Worm (Caenorhabditis elegans) whole organism, L1 larva: Measurements from ENCODE around the gene cyp-14A2.

Experiments used
- aly-2 ChIP-seq: fragments of 150-350 bp; optimal IDR thresholded peaks from 2 replicates; lab custom pipeline; 2014; ENCODE audit warnings: missing biosample characterization, missing genetic modification characterization
- ces-1 ChIP-seq: fragments of 150-350 bp; optimal IDR thresholded peaks from 2 replicates; lab custom pipeline; 2014; ENCODE audit warnings: missing biosample characterization, missing genetic modification reagents, missing genetic modification characterization
- lin-39 ChIP-seq: fragments of 150-350 bp; optimal IDR thresholded peaks from 2 replicates; lab custom pipeline; 2014; ENCODE audit warnings: missing biosample characterization, missing genetic modification reagents, missing genetic modification characterization
- mep-1 ChIP-seq: fragments of 150-350 bp; optimal IDR thresholded peaks from 2 replicates; lab custom pipeline; 2014; ENCODE audit warnings: missing biosample characterization, missing genetic modification characterization
- sox-4 ChIP-seq: sonication (generic microtip); optimal IDR thresholded peaks from 2 replicates; lab custom pipeline; 2016; ENCODE audit warnings: missing genetic modification characterization, missing compliant biosample characterization
- swsn-7 ChIP-seq: sonication (generic microtip); optimal IDR thresholded peaks from 2 replicates; lab custom pipeline; 2016; ENCODE audit warnings: missing genetic modification characterization, missing compliant biosample characterization
- xbp-1 ChIP-seq: sonication (generic microtip); optimal IDR thresholded peaks from 2 replicates; lab custom pipeline; 2016; ENCODE audit warnings: missing genetic modification characterization, missing compliant biosample characterization

ce11 chrX:13226614-13227096 lies 42.8 kb downstream of the cyp-14A2 start, which contains the start of gene skr-21:
- TF ChIP-seq sox-4 (tag; lab: Kevin White, UChicago) (no peak), ces-1 (GFP tag; lab: Kevin White, UChicago) (no peak), swsn-7 (no peak), lin-39 (tag; lab: Kevin White, UChicago) (no peak), xbp-1 (tag; lab: Kevin White, UChicago) (no peak), aly-2 (tag; lab: Kevin White, UChicago) (no peak), mep-1 (tag; lab: Kevin White, UChicago) (peak; percentile 46)
